Fruit fly (Drosophila melanogaster) whole organism, embryonic: Measurements from ENCODE around the gene Rrp1.

Experiments used
- CG10147 ChIP-seq: fragments of 200-800 bp; sonication (Bioruptor generic); optimal IDR thresholded peaks from 2 replicates; lab custom pipeline; 2019; ENCODE audit warnings: missing biosample characterization, mild to moderate bottlenecking, missing genetic modification characterization, moderate library complexity
- CG10321 ChIP-seq: fragments of 200-800 bp; sonication (Bioruptor generic); IDR thresholded peaks from 2 replicates; pipeline ENCODE4 v1.3.6; 2022; ENCODE audit warnings: missing biosample characterization, missing genetic modification characterization
- CG11560 ChIP-seq: fragments of 200-800 bp; sonication (Bioruptor generic); IDR thresholded peaks from 3 replicates; pipeline ENCODE4 v1.3.6; 2022; ENCODE audit warnings: missing biosample characterization, missing genetic modification characterization
- CG14965 ChIP-seq: fragments of 200-800 bp; sonication (Bioruptor generic); optimal IDR thresholded peaks from 2 replicates; lab custom pipeline; 2016; ENCODE audit warnings: missing biosample characterization, missing genetic modification characterization, borderline replicate concordance
- CG15269 ChIP-seq: fragments of 200-800 bp; sonication (Bioruptor generic); optimal IDR thresholded peaks from 2 replicates; lab custom pipeline; 2018; ENCODE audit warnings: missing biosample characterization, mild to moderate bottlenecking, missing genetic modification characterization, moderate library complexity
- CG1529 ChIP-seq: fragments of 200-800 bp; sonication (Bioruptor generic); optimal IDR thresholded peaks from 3 replicates; lab custom pipeline; 2018; ENCODE audit warnings: missing biosample characterization, missing genetic modification characterization
- CG15514 ChIP-seq: fragments of 200-800 bp; sonication (Bioruptor generic); optimal IDR thresholded peaks from 3 replicates; lab custom pipeline; 2017; ENCODE audit warnings: missing biosample characterization, missing genetic modification characterization, mild to moderate bottlenecking, moderate library complexity, missing genetic modification reagents
- CG16815 ChIP-seq: fragments of 200-800 bp; sonication (Bioruptor generic); optimal IDR thresholded peaks from 3 replicates; lab custom pipeline; 2017; ENCODE audit warnings: missing biosample characterization, mild to moderate bottlenecking, missing genetic modification characterization
- CG17359 ChIP-seq: fragments of 200-800 bp; sonication (Bioruptor generic); optimal IDR thresholded peaks from 3 replicates; lab custom pipeline; 2018; ENCODE audit warnings: missing biosample characterization, mild to moderate bottlenecking, missing genetic modification characterization, moderate library complexity
- CG1832 ChIP-seq: fragments of 200-800 bp; sonication (Bioruptor generic); optimal IDR thresholded peaks from 2 replicates; lab custom pipeline; 2017; ENCODE audit warnings: missing biosample characterization, mild to moderate bottlenecking, missing genetic modification characterization, inconsistent platforms
- CG2875 ChIP-seq: fragments of 200-800 bp; sonication (Bioruptor generic); optimal IDR thresholded peaks from 2 replicates; lab custom pipeline; 2017; ENCODE audit warnings: missing biosample characterization, mild to moderate bottlenecking, missing genetic modification characterization, missing genetic modification reagents
- CG2889 ChIP-seq: fragments of 200-800 bp; sonication (Bioruptor generic); IDR thresholded peaks from 3 replicates; pipeline ENCODE4 v1.3.6; 2022; ENCODE audit warnings: missing biosample characterization, missing genetic modification characterization
- CG32767 ChIP-seq: fragments of 200-800 bp; sonication (Bioruptor generic); IDR thresholded peaks from 2 replicates; pipeline ENCODE4 v1.3.6; 2022; ENCODE audit warnings: missing biosample characterization, missing genetic modification characterization
- CG32772 ChIP-seq: fragments of 200-800 bp; sonication (Bioruptor generic); IDR thresholded peaks from 2 replicates; pipeline ENCODE4 v1.3.6; 2022; ENCODE audit warnings: missing biosample characterization, missing genetic modification characterization
- CG34422 ChIP-seq: fragments of 200-800 bp; sonication (Bioruptor generic); IDR thresholded peaks from 3 replicates; pipeline ENCODE4 v1.3.6; 2022; ENCODE audit warnings: missing biosample characterization, missing genetic modification characterization
- CG3995 ChIP-seq: fragments of 200-800 bp; sonication (Bioruptor generic); optimal IDR thresholded peaks from 3 replicates; lab custom pipeline; 2016; ENCODE audit warnings: missing biosample characterization, missing genetic modification characterization
- CG4707 ChIP-seq: fragments of 200-800 bp; sonication (Bioruptor generic); optimal IDR thresholded peaks from 2 replicates; lab custom pipeline; 2018; ENCODE audit warnings: missing biosample characterization, mild to moderate bottlenecking, missing genetic modification characterization, moderate library complexity
- CG8478 ChIP-seq: fragments of >200 bp; optimal IDR thresholded peaks from 2 replicates; lab custom pipeline; 2018
- Doc3 ChIP-seq: fragments of 200-800 bp; sonication (Bioruptor generic); IDR thresholded peaks from 3 replicates; pipeline ENCODE4 v1.3.6; 2022; ENCODE audit warnings: missing biosample characterization, missing genetic modification characterization; ENCODE audit not compliant: partially characterized antibody
- ERR ChIP-seq: fragments of 200-800 bp; sonication (Bioruptor generic); optimal IDR thresholded peaks from 2 replicates; lab custom pipeline; 2016; ENCODE audit warnings: missing biosample characterization, missing genetic modification characterization
- Fer1 ChIP-seq: fragments of 200-800 bp; sonication (Bioruptor generic); optimal IDR thresholded peaks from 2 replicates; lab custom pipeline; 2017; ENCODE audit warnings: missing biosample characterization, mild to moderate bottlenecking, missing genetic modification characterization
- Hsf ChIP-seq: fragments of 200-800 bp; sonication (Bioruptor generic); optimal IDR thresholded peaks from 3 replicates; lab custom pipeline; 2016; ENCODE audit warnings: missing biosample characterization, missing genetic modification characterization
- Rx ChIP-seq: fragments of 200-800 bp; sonication (Bioruptor generic); IDR thresholded peaks from 2 replicates; pipeline ENCODE4 v1.3.6; 2022; ENCODE audit warnings: missing biosample characterization, missing genetic modification characterization
- Sox100B ChIP-seq: fragments of 200-800 bp; sonication (Bioruptor generic); optimal IDR thresholded peaks from 3 replicates; lab custom pipeline; 2018; ENCODE audit warnings: missing biosample characterization, mild to moderate bottlenecking, missing genetic modification characterization
- ato ChIP-seq: fragments of 200-800 bp; sonication (Bioruptor generic); IDR thresholded peaks from 2 replicates; pipeline ENCODE4 v1.3.6; 2022; ENCODE audit warnings: missing biosample characterization, missing genetic modification characterization; ENCODE audit not compliant: partially characterized antibody
- bigmax ChIP-seq: fragments of 200-800 bp; sonication (Bioruptor generic); optimal IDR thresholded peaks from 2 replicates; lab custom pipeline; 2018; ENCODE audit warnings: missing biosample characterization, mild to moderate bottlenecking, missing genetic modification characterization
- br ChIP-seq: fragments of >200 bp; optimal IDR thresholded peaks from 2 replicates; lab custom pipeline; 2017
- cas ChIP-seq: fragments of 200-800 bp; sonication (Bioruptor generic); IDR thresholded peaks from 2 replicates; pipeline ENCODE4 v1.3.6; 2022; ENCODE audit warnings: missing biosample characterization, missing genetic modification characterization
- cato ChIP-seq: fragments of 200-800 bp; sonication (Bioruptor generic); optimal IDR thresholded peaks from 2 replicates; lab custom pipeline; 2016; ENCODE audit warnings: missing biosample characterization, missing genetic modification characterization, borderline replicate concordance
- cg ChIP-seq: fragments of 200-800 bp; sonication (Bioruptor generic); optimal IDR thresholded peaks from 3 replicates; lab custom pipeline; 2019; ENCODE audit warnings: missing biosample characterization, mild to moderate bottlenecking, missing genetic modification characterization, moderate library complexity
- crol ChIP-seq: fragments of 200-800 bp; sonication (Bioruptor generic); IDR thresholded peaks from 2 replicates; pipeline ENCODE4 v1.3.6; 2022; ENCODE audit warnings: missing biosample characterization, missing genetic modification characterization
- dan ChIP-seq: fragments of 200-800 bp; sonication (Bioruptor generic); IDR thresholded peaks from 2 replicates; pipeline ENCODE4 v1.3.6; 2022; ENCODE audit warnings: missing biosample characterization, missing genetic modification characterization
- dm ChIP-seq: fragments of 200-800 bp; sonication (Bioruptor generic); optimal IDR thresholded peaks from 3 replicates; lab custom pipeline; 2016; ENCODE audit warnings: missing biosample characterization, missing genetic modification characterization
- dmrt11E ChIP-seq: fragments of 200-800 bp; sonication (Bioruptor generic); optimal IDR thresholded peaks from 3 replicates; lab custom pipeline; 2018; ENCODE audit warnings: missing biosample characterization, mild to moderate bottlenecking, missing genetic modification characterization, moderate library complexity
- gsb-n ChIP-seq: fragments of 200-800 bp; sonication (Bioruptor generic); optimal IDR thresholded peaks from 3 replicates; lab custom pipeline; 2018; ENCODE audit warnings: missing biosample characterization, mild to moderate bottlenecking, missing genetic modification characterization
- inv ChIP-seq: fragments of 200-800 bp; sonication (Bioruptor generic); IDR thresholded peaks from 2 replicates; pipeline ENCODE4 v1.3.6; 2022; ENCODE audit warnings: missing biosample characterization, missing genetic modification characterization; ENCODE audit not compliant: partially characterized antibody
- jigr1 ChIP-seq: fragments of 200-800 bp; sonication (Bioruptor generic); IDR thresholded peaks from 3 replicates; pipeline ENCODE4 v1.3.6; 2022; ENCODE audit warnings: missing biosample characterization, missing genetic modification characterization
- odd ChIP-seq: fragments of 200-800 bp; sonication (Bioruptor generic); optimal IDR thresholded peaks from 2 replicates; lab custom pipeline; 2017; ENCODE audit warnings: missing biosample characterization, mild to moderate bottlenecking, missing genetic modification characterization
- pan ChIP-seq, 4 experiments: fragments of >200 bp in 3 of 4; fragments of 200-800 bp in 1 of 4; sonication (Bioruptor generic) in 1 of 4; optimal IDR thresholded peaks in 3 of 4; IDR thresholded peaks in 1 of 4; 2 replicates each; pipeline versions ENCODE4 v1.3.6 to Lab custom; 2017 to 2022; ENCODE audit warnings: missing biosample characterization in 2 of 4, missing genetic modification characterization in 2 of 4, mixed read lengths in 1 of 4
- pb ChIP-seq: fragments of 200-800 bp; sonication (Bioruptor generic); optimal IDR thresholded peaks from 3 replicates; lab custom pipeline; 2016; ENCODE audit warnings: missing biosample characterization, missing genetic modification characterization
- prd ChIP-seq, 3 experiments: fragments of >200 bp in 2 of 3; fragments of 200-800 bp in 1 of 3; sonication (Bioruptor generic) in 1 of 3; optimal IDR thresholded peaks in 2 of 3; IDR thresholded peaks in 1 of 3; 2 replicates in 2 of 3; 3 replicates in 1 of 3; pipeline versions ENCODE4 v1.3.6 to Lab custom; 2017 to 2022; ENCODE audit warnings: missing biosample characterization in 1 of 3, missing genetic modification characterization in 1 of 3
- sr ChIP-seq: fragments of 200-800 bp; sonication (Bioruptor generic); IDR thresholded peaks from 3 replicates; pipeline ENCODE4 v1.3.6; 2022; ENCODE audit warnings: missing biosample characterization, missing genetic modification characterization
- tup ChIP-seq: fragments of 200-800 bp; sonication (Bioruptor generic); optimal IDR thresholded peaks from 2 replicates; lab custom pipeline; 2016; ENCODE audit warnings: missing biosample characterization, mild to moderate bottlenecking, missing genetic modification characterization, moderate library complexity
- vvl ChIP-seq: fragments of 200-800 bp; sonication (Bioruptor generic); IDR thresholded peaks from 2 replicates; pipeline ENCODE4 v1.3.6; 2022; ENCODE audit warnings: missing biosample characterization, missing genetic modification characterization
- wdn ChIP-seq: fragments of 200-800 bp; sonication (Bioruptor generic); IDR thresholded peaks from 2 replicates; pipeline ENCODE4 v1.3.6; 2022; ENCODE audit warnings: missing biosample characterization, missing genetic modification characterization
- z ChIP-seq: fragments of 200-800 bp; sonication (Bioruptor generic); IDR thresholded peaks from 3 replicates; pipeline ENCODE4 v1.3.6; 2022; ENCODE audit warnings: missing biosample characterization, missing genetic modification characterization
- zen2 ChIP-seq: fragments of 200-800 bp; sonication (Bioruptor generic); IDR thresholded peaks from 3 replicates; pipeline ENCODE4 v1.3.6; 2022; ENCODE audit warnings: missing biosample characterization, missing genetic modification characterization; ENCODE audit not compliant: partially characterized antibody

The Rrp1 gene

DNA sequence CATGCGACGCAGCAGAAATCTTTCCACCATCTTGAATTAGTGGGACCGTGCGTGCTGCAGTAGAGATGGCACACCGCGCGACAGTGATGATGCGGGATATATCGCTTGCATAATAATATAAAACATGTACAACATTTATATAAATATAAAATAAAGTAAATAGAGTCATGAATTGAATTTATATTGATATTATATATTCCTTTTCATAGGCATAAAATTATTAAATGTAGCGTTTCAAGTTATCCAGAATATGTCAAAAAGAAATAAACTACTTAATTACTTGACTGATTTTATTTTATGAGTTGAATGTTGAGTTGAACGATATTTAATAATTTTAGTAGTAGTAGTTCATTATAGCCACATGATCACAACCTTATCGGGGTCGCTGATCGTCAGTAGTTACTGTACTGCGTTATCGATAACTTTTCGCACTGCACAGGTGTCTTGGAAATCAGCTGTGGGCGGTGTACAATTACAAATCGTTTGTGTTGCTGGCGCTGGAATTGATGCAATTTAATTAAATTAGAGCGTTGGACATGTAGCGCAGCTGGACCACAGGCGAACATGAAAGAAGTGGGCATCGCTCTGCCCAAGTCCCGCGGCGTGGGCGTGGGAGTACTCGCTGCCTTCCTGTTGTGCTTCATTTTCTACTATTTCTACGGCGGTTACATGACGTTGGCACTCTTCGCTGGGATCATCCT lies 15.5 kb upstream of the Rrp1 start, which contains the start of the genes Chd1 and Bem46 (continued):
- TF ChIP-seq cg (GFP tag; lab: Kevin White, UChicago): no peak
- TF ChIP-seq sr (GFP tag; lab: Robert Waterston, UW): peak; percentile 48; the same call in 2 of the 3 replicates
- peak; percentile 87 for TF ChIP-seq CG15269
- TF ChIP-seq dan (GFP tag; lab: Robert Waterston, UW): no peak
- TF ChIP-seq CG16815 (GFP tag; lab: Kevin White, UChicago): peak; percentile 90
- TF ChIP-seq bigmax: no peak
- no peak for TF ChIP-seq pan (optimal IDR thresholded peaks at IDR 0.05; lab: Kevin White, UChicago)
- peak in 1 of 2 experiments; percentile 86 for TF ChIP-seq pan (GFP tag; optimal IDR thresholded peaks at IDR 0.05 in 1 of 2, IDR thresholded peaks at IDR 0.05 in 1 of 2)
- TF ChIP-seq ato (GFP tag; lab: Robert Waterston, UW): no peak
- TF ChIP-seq CG32772 (GFP tag; lab: Robert Waterston, UW): no peak; the same call in none of the 2 replicates
- TF ChIP-seq CG14965: no peak
- 0 out of 3 replicates have a peak, but pooled peaks have one; percentile 27 for TF ChIP-seq zen2 (GFP tag; lab: Robert Waterston, UW)
- no peak; the same call in none of the 3 replicates for TF ChIP-seq jigr1 (GFP tag; lab: Robert Waterston, UW)
- TF ChIP-seq odd (GFP tag; lab: Kevin White, UChicago): no peak
- TF ChIP-seq vvl (GFP tag; lab: Robert Waterston, UW): peak; percentile 84
- no peak; the same call in 1 of the 2 replicates for TF ChIP-seq cas (GFP tag; lab: Robert Waterston, UW)
- peak; percentile 82; the same call in 2 of the 3 replicates for TF ChIP-seq CG34422 (GFP tag; lab: Robert Waterston, UW)
- peak; percentile 72 for TF ChIP-seq Fer1 (GFP tag; lab: Kevin White, UChicago)
- no peak for TF ChIP-seq Doc3 (GFP tag; lab: Robert Waterston, UW)
- peak; percentile 77 for TF ChIP-seq cato (GFP tag; lab: Kevin White, UChicago)
- TF ChIP-seq dmrt11E: peak; percentile 86
- TF ChIP-seq Rx (GFP tag; lab: Robert Waterston, UW): peak; percentile 65
- no peak for TF ChIP-seq ERR
- TF ChIP-seq crol (GFP tag; lab: Robert Waterston, UW): peak; percentile 33; the same call in 1 of the 2 replicates
- TF ChIP-seq CG10321 (GFP tag; lab: Robert Waterston, UW): peak; percentile 33; the same call in 1 of the 2 replicates
- TF ChIP-seq CG3995 (GFP tag; lab: Kevin White, UChicago): peak; percentile 46
- peak; percentile 50 for TF ChIP-seq tup
- peak; percentile 54; the same call in 1 of the 2 replicates for TF ChIP-seq CG32767 (GFP tag; lab: Robert Waterston, UW)
- TF ChIP-seq dm (GFP tag; lab: Kevin White, UChicago): peak; percentile 58
- TF ChIP-seq CG8478 (lab: Kevin White, UChicago): no peak
- peak; percentile 39; the same call in 1 of the 2 replicates for TF ChIP-seq inv
- TF ChIP-seq CG1832 (GFP tag; lab: Kevin White, UChicago): no peak
- no peak for TF ChIP-seq gsb-n (tag; lab: Kevin White, UChicago)
- TF ChIP-seq CG4707: no peak
- no peak for TF ChIP-seq CG1529 (GFP tag; lab: Kevin White, UChicago)
- peak; percentile 87 for TF ChIP-seq CG10147 (GFP tag; lab: Kevin White, UChicago)
- TF ChIP-seq Hsf (GFP tag; lab: Kevin White, UChicago): peak; percentile 87
- TF ChIP-seq CG15514: peak; percentile 76
- peak; percentile 84; the same call in 2 of the 3 replicates for TF ChIP-seq CG2889
- peak; percentile 70; the same call in 2 of the 3 replicates for TF ChIP-seq CG11560 (tag; lab: Robert Waterston, UW)
- peak; percentile 79 for TF ChIP-seq CG17359 (tag; lab: Kevin White, UChicago)
- peak; percentile 66 for TF ChIP-seq wdn
- no peak for TF ChIP-seq prd (optimal IDR thresholded peaks at IDR 0.05; lab: Kevin White, UChicago)
- peak; percentile 91 for TF ChIP-seq prd (GFP tag; IDR thresholded peaks at IDR 0.05; lab: Robert Waterston, UW)
- TF ChIP-seq CG2875: peak; percentile 77
- no peak for TF ChIP-seq br (lab: Kevin White, UChicago)
- no peak for TF ChIP-seq Sox100B
- TF ChIP-seq pb: no peak
- TF ChIP-seq z (GFP tag; lab: Robert Waterston, UW): no peak
